Worm (Caenorhabditis elegans) whole organism, L4 larva: ENCODE measurements around the gene F49H6.17.

Experiments
- Y5F2A.4 ChIP-seq: fragments of 200-800 bp; sonication (Bioruptor generic); optimal IDR thresholded peaks from 2 replicates; lab custom pipeline; 2018; ENCODE audit warnings: mild to moderate bottlenecking, missing genetic modification characterization, missing compliant biosample characterization
- pha-4 ChIP-seq, 2 experiments: fragments of 150-350 bp in 1 of 2; fragments of 200-800 bp in 1 of 2; sonication (Bioruptor generic) in 1 of 2; IDR thresholded peaks in 1 of 2; optimal IDR thresholded peaks in 1 of 2; 2 replicates each; pipeline versions ENCODE4 v1.3.6 to Lab custom; 2014 to 2022; ENCODE audit warnings: missing genetic modification characterization in 2 of 2, missing genetic modification reagents in 2 of 2, missing biosample characterization in 1 of 2, missing compliant biosample characterization in 1 of 2

- TF ChIP-seq pha-4 (GFP tag; IDR thresholded peaks at IDR 0.05; lab: Robert Waterston, UW) (no peak), pha-4 (tag; optimal IDR thresholded peaks at IDR 0.05; lab: Kevin White, UChicago) (no peak), Y5F2A.4 (no peak)
Observed at ce11 chrV:16987783-16988182, 32.0 kb upstream of the F49H6.17 start.
